Worm (Caenorhabditis elegans) whole organism, L2 larva: ENCODE measurements around the gene pud-4.

Experiments used
- ama-1 ChIP-seq: fragments of 150-350 bp; optimal IDR thresholded peaks from 2 replicates; lab custom pipeline; 2018; ENCODE audit warnings: inconsistent platforms
- blmp-1 ChIP-seq: sonication (generic microtip); optimal IDR thresholded peaks from 2 replicates; lab custom pipeline; 2017; ENCODE audit warnings: missing genetic modification characterization, mild to moderate bottlenecking, missing compliant biosample characterization, antibody characterized with exemption, moderate library complexity; ENCODE audit not compliant: insufficient read depth
- lin-11 ChIP-seq: fragments of 150-350 bp; sonication (generic microtip); optimal IDR thresholded peaks from 2 replicates; lab custom pipeline; 2014; ENCODE audit warnings: missing biosample characterization, missing genetic modification characterization, inconsistent platforms, mixed read lengths
- lsy-2 ChIP-seq, 2 experiments: fragments of 150-350 bp in 1 of 2; sonication (generic microtip) in 1 of 2; optimal IDR thresholded peaks; 2 replicates each; lab custom pipeline; 2014 to 2017; ENCODE audit warnings: missing biosample characterization in 2 of 2, missing genetic modification characterization in 2 of 2
- mdl-1 ChIP-seq, 2 experiments: fragments of 150-350 bp in 1 of 2; sonication (generic microtip) in 1 of 2; optimal IDR thresholded peaks; 2 replicates each; lab custom pipeline; 2017; ENCODE audit warnings: missing biosample characterization in 2 of 2, missing genetic modification characterization in 2 of 2
- nhr-77 ChIP-seq: fragments of 150-350 bp; optimal IDR thresholded peaks from 2 replicates; lab custom pipeline; 2014; ENCODE audit warnings: missing biosample characterization, missing genetic modification characterization
- skn-1 ChIP-seq: sonication (generic microtip); optimal IDR thresholded peaks from 2 replicates; lab custom pipeline; 2017; ENCODE audit warnings: missing biosample characterization, missing genetic modification characterization
- unc-39 ChIP-seq: fragments of 150-350 bp; optimal IDR thresholded peaks from 2 replicates; lab custom pipeline; 2014; ENCODE audit warnings: missing biosample characterization, missing genetic modification characterization
- unc-62 ChIP-seq: fragments of 150-350 bp; optimal IDR thresholded peaks from 2 replicates; lab custom pipeline; 2014; ENCODE audit warnings: missing biosample characterization, missing genetic modification reagents, missing genetic modification characterization
- ztf-1 ChIP-seq: fragments of 200-800 bp; sonication (Bioruptor generic); conservative IDR thresholded peaks from 2 replicates; pipeline ENCODE4 v1.3.6; 2022; ENCODE audit warnings: missing genetic modification characterization, missing compliant biosample characterization
- ztf-4 ChIP-seq: fragments of 150-350 bp; optimal IDR thresholded peaks from 2 replicates; lab custom pipeline; 2014; ENCODE audit warnings: missing biosample characterization, missing genetic modification characterization

- no peak for TF ChIP-seq lin-11 (tag; lab: Kevin White, UChicago)
- no peak for TF ChIP-seq skn-1 (tag; lab: Kevin White, UChicago)
- no peak for TF ChIP-seq mdl-1 (tag; optimal IDR thresholded peaks at IDR 0.05; lab: Kevin White, UChicago)
- TF ChIP-seq ama-1 (lab: Kevin White, UChicago): no peak
- TF ChIP-seq nhr-77 (tag; lab: Kevin White, UChicago): no peak
- TF ChIP-seq ztf-1 (GFP tag; lab: Robert Waterston, UW): no peak
- TF ChIP-seq unc-62: no peak
- no peak for TF ChIP-seq unc-39 (tag; lab: Kevin White, UChicago)
- no peak for TF ChIP-seq ztf-4 (tag; lab: Kevin White, UChicago)
- no peak for TF ChIP-seq blmp-1 (tag; lab: Kevin White, UChicago)
- no peak for TF ChIP-seq lsy-2 (tag; optimal IDR thresholded peaks at IDR 0.05; lab: Kevin White, UChicago)
Measured at ce11 chrV:2338538-2338937, 12.1 kb downstream of the pud-4 start, which contains the start of gene irld-29.
